Worm (Caenorhabditis elegans): Measurements from ENCODE around the gene W02F12.8.

The W02F12.8 gene

ce11 chrV:6655174-6655573 is 39.4 kb downstream of the W02F12.8 start, which contains the start of gene syx-18 (continued):
- no peak for TF ChIP-seq Y48G9A.11 (GFP tag; IDR thresholded peaks at IDR 0.05)

ce11 chrV:6652051-6652450 is 42.5 kb downstream of the W02F12.8 start, which contains the start of gene T10H9.8:
Gene T10H9.8, plus strand, starts transcription at chrV:6652351.
- TF ChIP-seq nhr-28 (tag; optimal IDR thresholded peaks at IDR 0.05) (peak; percentile 22), unc-62 (GFP tag; optimal IDR thresholded peaks at IDR 0.05 in 1 of 2) (no peak), unc-62 (tag; optimal IDR thresholded peaks at IDR 0.05) (no peak), zip-11 (GFP tag; IDR thresholded peaks at IDR 0.05) (no peak), sdz-12 (GFP tag; optimal IDR thresholded peaks at IDR 0.05) (no peak), hif-1 (tag; optimal IDR thresholded peaks at IDR 0.05) (no peak), T20F7.1 (GFP tag; optimal IDR thresholded peaks at IDR 0.05) (peak; percentile 21), lin-1 (GFP tag; IDR thresholded peaks at IDR 0.05) (no peak), aha-1 (tag) (peak; percentile 80), zip-2 (tag; optimal IDR thresholded peaks at IDR 0.05) (no peak), cey-2 (tag; optimal IDR thresholded peaks at IDR 0.05; ENCODE audit: borderline replicate concordance, insufficient read depth) (peak; percentile 56), fkh-10 (GFP tag; optimal IDR thresholded peaks at IDR 0.05) (no peak), ZK337.2 (GFP tag; IDR thresholded peaks at IDR 0.05) (no peak), dmd-6 (GFP tag; IDR thresholded peaks at IDR 0.05) (peak; percentile 25; the same call in 1 of the 2 replicates), hlh-30 (tag; optimal IDR thresholded peaks at IDR 0.05; ENCODE audit: insufficient read depth) (peak; percentile 40)

DNA sequence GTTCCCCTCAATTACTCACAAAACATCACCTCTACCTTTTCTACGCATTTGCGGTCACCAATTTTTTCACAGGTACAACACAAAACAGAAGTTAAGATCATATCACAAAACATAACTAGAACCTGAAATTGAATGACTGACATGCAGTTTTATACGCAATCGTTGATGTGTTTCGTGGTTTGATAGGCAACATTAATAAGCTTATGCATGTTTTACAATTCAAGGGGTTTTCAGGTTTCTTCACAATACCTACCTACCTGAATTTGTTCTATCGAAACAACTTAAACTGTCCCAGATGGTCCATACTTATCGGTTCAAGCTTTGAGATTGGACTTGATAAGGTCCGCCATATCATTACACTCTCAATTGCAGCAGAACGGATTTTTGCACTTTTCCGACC is 44.1 kb downstream of the W02F12.8 start:
- TF ChIP-seq spr-3 (GFP tag; optimal IDR thresholded peaks at IDR 0.05) (no peak), unc-62 (GFP tag; optimal IDR thresholded peaks at IDR 0.05 in 1 of 2) (peak in 1 of 2 experiments; percentile 93), unc-62 (tag; optimal IDR thresholded peaks at IDR 0.05) (no peak)

- TF ChIP-seq daf-16 (GFP tag; optimal IDR thresholded peaks at IDR 0.05) (no peak), daf-16 (tag; optimal IDR thresholded peaks at IDR 0.05) (no peak), nhr-237 (tag; optimal IDR thresholded peaks at IDR 0.05) (no peak), madf-5 (GFP tag; IDR thresholded peaks at IDR 0.05) (no peak), attf-4 (tag; optimal IDR thresholded peaks at IDR 0.05) (no peak), unc-62 (GFP tag; optimal IDR thresholded peaks at IDR 0.05 in 1 of 2) (peak in 1 of 2 experiments; percentile 49), unc-62 (tag; optimal IDR thresholded peaks at IDR 0.05) (no peak)
These were observed 45.3 kb downstream of the W02F12.8 start, which contains the start of gene T10H9.1 for ce11 chrV:6649317-6649716. Gene T10H9.1, plus strand, starts transcription at chrV:6649617.

ce11 chrV:6645810-6646209 is 48.8 kb downstream of the W02F12.8 start:
- no peak for TF ChIP-seq nhr-102 (tag; optimal IDR thresholded peaks at IDR 0.05)
- no peak for TF ChIP-seq F37D6.2 (tag; optimal IDR thresholded peaks at IDR 0.05)
- no peak for TF ChIP-seq nhr-41 (GFP tag; IDR thresholded peaks at IDR 0.05)
- no peak for TF ChIP-seq hlh-30 (tag; optimal IDR thresholded peaks at IDR 0.05; ENCODE audit: insufficient read depth)
- no peak for TF ChIP-seq madf-5 (GFP tag; IDR thresholded peaks at IDR 0.05)
- TF ChIP-seq F26F4.8 (GFP tag; conservative IDR thresholded peaks at IDR 0.05), result no peak
- TF ChIP-seq hmg-1.1 (GFP tag; IDR thresholded peaks at IDR 0.05), result no peak
- no peak for TF ChIP-seq ceh-82 (tag; optimal IDR thresholded peaks at IDR 0.05)
- no peak for TF ChIP-seq mxl-3 (GFP tag; optimal IDR thresholded peaks at IDR 0.05)
- no peak for TF ChIP-seq nhr-6 (tag; optimal IDR thresholded peaks at IDR 0.05)
- TF ChIP-seq unc-62 (GFP tag; optimal IDR thresholded peaks at IDR 0.05 in 1 of 2), result no peak
- TF ChIP-seq unc-62 (tag; optimal IDR thresholded peaks at IDR 0.05), result no peak
- TF ChIP-seq nhr-11 (tag; optimal IDR thresholded peaks at IDR 0.05), result no peak
- TF ChIP-seq lin-38 (GFP tag; IDR thresholded peaks at IDR 0.05), result no peak
- TF ChIP-seq ces-1 (GFP tag; optimal IDR thresholded peaks at IDR 0.05), result no peak
- TF ChIP-seq lin-29 (GFP tag; IDR thresholded peaks at IDR 0.05), result no peak
- no peak for TF ChIP-seq nhr-25 (tag; optimal IDR thresholded peaks at IDR 0.05; ENCODE audit: borderline replicate concordance, insufficient read depth)
- no peak for TF ChIP-seq Y48G9A.11 (GFP tag; IDR thresholded peaks at IDR 0.05)
- TF ChIP-seq nhr-111 (GFP tag; optimal IDR thresholded peaks at IDR 0.05), result no peak
- TF ChIP-seq nhr-76 (tag; optimal IDR thresholded peaks at IDR 0.05), result no peak
- TF ChIP-seq lir-3 (tag; optimal IDR thresholded peaks at IDR 0.05), result no peak
